Fruit fly (Drosophila melanogaster) whole organism: ENCODE results near the gene CG10098.

ENCODE experiments used
- CG8478 ChIP-seq: fragments of >200 bp; optimal IDR thresholded peaks from 2 replicates; lab custom pipeline; 2018; ENCODE audit warnings: inconsistent platforms
- EcR ChIP-seq, 2 experiments: fragments of >200 bp; optimal IDR thresholded peaks; 2 replicates each; lab custom pipeline; 2017; ENCODE audit warnings: missing biosample characterization in 2 of 2, missing genetic modification characterization in 2 of 2, missing genetic modification reagents in 2 of 2
- pan ChIP-seq: fragments of >200 bp; optimal IDR thresholded peaks from 2 replicates; lab custom pipeline; 2017
- psq ChIP-seq: fragments of >200 bp; optimal IDR thresholded peaks from 2 replicates; lab custom pipeline; 2017
- usp ChIP-seq: fragments of >200 bp; optimal IDR thresholded peaks from 2 replicates; lab custom pipeline; 2017; ENCODE audit warnings: missing biosample characterization, missing genetic modification characterization, mixed read lengths

DNA sequence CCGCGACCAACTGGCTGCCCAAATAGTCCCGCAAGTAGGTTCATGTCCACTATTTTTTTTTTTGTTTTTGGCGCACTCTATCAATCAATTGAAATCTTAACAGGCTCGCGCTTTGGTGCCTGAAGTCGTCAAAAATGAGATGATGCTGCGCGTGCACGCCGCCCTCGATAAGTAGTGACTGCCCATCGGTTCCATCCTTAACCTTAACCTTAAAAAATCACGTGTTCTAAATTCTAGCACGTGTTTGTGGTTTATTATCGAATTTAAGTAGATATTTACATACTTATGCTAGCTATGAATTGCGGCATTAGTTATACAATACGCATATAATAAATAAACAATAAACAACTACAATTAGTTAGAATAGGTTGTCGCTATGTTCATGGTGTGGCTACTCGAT lies 30.0 kb upstream of the CG10098 start:
- TF ChIP-seq psq (lab: Kevin White, UChicago) (no peak), usp (GFP tag; lab: Kevin White, UChicago) (no peak), pan (no peak), EcR (GFP tag; optimal IDR thresholded peaks at IDR 0.05; lab: Kevin White, UChicago) (no peak), CG8478 (lab: Kevin White, UChicago) (no peak)
